Worm (Caenorhabditis elegans) whole organism, early embryonic: Measurements from ENCODE around the gene F54D8.6.

Experiments
- B0310.2 ChIP-seq: sonication (generic microtip); optimal IDR thresholded peaks from 2 replicates; lab custom pipeline; 2016; ENCODE audit warnings: mild to moderate bottlenecking, missing genetic modification characterization, missing compliant biosample characterization
- F13C5.2 ChIP-seq: sonication (generic microtip); optimal IDR thresholded peaks from 2 replicates; lab custom pipeline; 2017; ENCODE audit warnings: mild to moderate bottlenecking, missing genetic modification characterization, inconsistent platforms, missing compliant biosample characterization
- aly-1 ChIP-seq: sonication (generic microtip); optimal IDR thresholded peaks from 2 replicates; lab custom pipeline; 2016; ENCODE audit warnings: missing genetic modification characterization, missing compliant biosample characterization
- ama-1 ChIP-seq: fragments of 150-350 bp; optimal IDR thresholded peaks from 2 replicates; lab custom pipeline; 2014
- ceh-13 ChIP-seq: fragments of 200-800 bp; sonication (Bioruptor generic); optimal IDR thresholded peaks from 2 replicates; lab custom pipeline; 2018; ENCODE audit warnings: mild to moderate bottlenecking, missing genetic modification characterization, missing compliant biosample characterization
- ceh-36 ChIP-seq: sonication (generic microtip); optimal IDR thresholded peaks from 2 replicates; lab custom pipeline; 2016; ENCODE audit warnings: missing genetic modification characterization, inconsistent platforms, missing compliant biosample characterization
- ets-7 ChIP-seq: sonication (generic microtip); optimal IDR thresholded peaks from 2 replicates; lab custom pipeline; 2016; ENCODE audit warnings: missing genotype, missing genetic modification characterization, missing compliant biosample characterization
- flt-1 ChIP-seq: fragments of 200-800 bp; sonication (Bioruptor generic); IDR thresholded peaks from 2 replicates; pipeline ENCODE4 v1.3.6; 2022; ENCODE audit warnings: missing genetic modification characterization, missing compliant biosample characterization
- hmbx-1 ChIP-seq: sonication (generic microtip); optimal IDR thresholded peaks from 2 replicates; lab custom pipeline; 2016; ENCODE audit warnings: mild to moderate bottlenecking, missing genetic modification characterization, missing compliant biosample characterization
- hmg-4 ChIP-seq: fragments of 200-800 bp; sonication (Bioruptor generic); optimal IDR thresholded peaks from 2 replicates; lab custom pipeline; 2018; ENCODE audit warnings: mild to moderate bottlenecking, missing genetic modification characterization, missing compliant biosample characterization
- hnd-1 ChIP-seq: sonication (generic microtip); optimal IDR thresholded peaks from 2 replicates; lab custom pipeline; 2016; ENCODE audit warnings: missing genetic modification characterization, missing compliant biosample characterization
- pes-1 ChIP-seq: fragments of 200-800 bp; sonication (Bioruptor generic); IDR thresholded peaks from 2 replicates; pipeline ENCODE4 v1.3.6; 2022; ENCODE audit warnings: missing genetic modification reagents, missing genetic modification characterization, missing compliant biosample characterization
- scrt-1 ChIP-seq: fragments of 200-800 bp; sonication (Bioruptor generic); IDR thresholded peaks from 2 replicates; pipeline ENCODE4 v1.3.6; 2022; ENCODE audit warnings: missing genetic modification characterization, missing compliant biosample characterization
- sea-1 ChIP-seq: fragments of 200-800 bp; sonication (Bioruptor generic); conservative IDR thresholded peaks from 2 replicates; pipeline ENCODE4 v1.3.6; 2022; ENCODE audit warnings: missing genetic modification characterization, missing compliant biosample characterization
- tbx-11 ChIP-seq: fragments of 200-800 bp; sonication (Bioruptor generic); IDR thresholded peaks from 2 replicates; pipeline ENCODE4 v1.3.6; 2022; ENCODE audit warnings: missing genetic modification characterization, missing compliant biosample characterization
- tbx-37 ChIP-seq: fragments of 200-800 bp; sonication (Bioruptor generic); conservative IDR thresholded peaks from 2 replicates; pipeline ENCODE4 v1.3.6; 2022; ENCODE audit warnings: missing genetic modification reagents, missing genetic modification characterization, missing compliant biosample characterization
- tra-4 ChIP-seq: sonication (generic microtip); optimal IDR thresholded peaks from 2 replicates; lab custom pipeline; 2017; ENCODE audit warnings: missing genetic modification characterization, missing compliant biosample characterization

The F54D8.6 gene

ce11 chrIII:5144169-5144568, 41.4 kb downstream of the F54D8.6 start:
- TF ChIP-seq flt-1 (GFP tag; lab: Robert Waterston, UW) (no peak), hmg-4 (no peak)

ce11 chrIII:5145874-5146273, 43.1 kb downstream of the F54D8.6 start:
- TF ChIP-seq aly-1 (tag; lab: Kevin White, UChicago) (no peak), sea-1 (GFP tag; lab: Robert Waterston, UW) (no peak), tra-4 (tag; lab: Kevin White, UChicago) (no peak), ceh-13 (no peak), tbx-11 (GFP tag; lab: Robert Waterston, UW) (no peak), tbx-37 (GFP tag; lab: Robert Waterston, UW) (no peak), pes-1 (GFP tag; lab: Robert Waterston, UW) (no peak), hmbx-1 (tag; lab: Kevin White, UChicago) (no peak), flt-1 (GFP tag; lab: Robert Waterston, UW) (no peak), ceh-36 (tag; lab: Kevin White, UChicago) (no peak), hmg-4 (no peak), F13C5.2 (tag; lab: Kevin White, UChicago) (no peak), hnd-1 (no peak), ama-1 (no peak), scrt-1 (no peak), B0310.2 (tag; lab: Kevin White, UChicago) (no peak), ets-7 (tag; lab: Kevin White, UChicago) (no peak)

- TF ChIP-seq tra-4 (tag; lab: Kevin White, UChicago) (no peak), tbx-11 (GFP tag; lab: Robert Waterston, UW) (no peak), hmbx-1 (tag; lab: Kevin White, UChicago) (no peak), ama-1 (no peak)
Measured at ce11 chrIII:5146749-5147148, 44.0 kb downstream of the F54D8.6 start.

ce11 chrIII:5147445-5147844, 44.7 kb downstream of the F54D8.6 start:
- TF ChIP-seq tbx-11 (GFP tag; lab: Robert Waterston, UW), result no peak
- no peak for TF ChIP-seq aly-1 (tag; lab: Kevin White, UChicago)
- no peak for TF ChIP-seq pes-1 (GFP tag; lab: Robert Waterston, UW)
- no peak for TF ChIP-seq B0310.2 (tag; lab: Kevin White, UChicago)
- no peak for TF ChIP-seq flt-1 (GFP tag; lab: Robert Waterston, UW)
- no peak for TF ChIP-seq F13C5.2 (tag; lab: Kevin White, UChicago)
- TF ChIP-seq tra-4 (tag; lab: Kevin White, UChicago), result no peak
- TF ChIP-seq ceh-13, result no peak
- no peak for TF ChIP-seq sea-1 (GFP tag; lab: Robert Waterston, UW)
- TF ChIP-seq ama-1, result no peak
- no peak for TF ChIP-seq hmbx-1 (tag; lab: Kevin White, UChicago)
- no peak for TF ChIP-seq scrt-1
- no peak for TF ChIP-seq ceh-36 (tag; lab: Kevin White, UChicago)

ce11 chrIII:5149478-5149877, 46.7 kb downstream of the F54D8.6 start, which contains the start of gene Y54H5A.2:
Gene Y54H5A.2, minus strand, starts transcription at chrIII:5149578.
- TF ChIP-seq tra-4 (tag; lab: Kevin White, UChicago) (no peak), sea-1 (GFP tag; lab: Robert Waterston, UW) (no peak), ets-7 (tag; lab: Kevin White, UChicago) (no peak), hmg-4 (no peak), ceh-13 (no peak), tbx-11 (GFP tag; lab: Robert Waterston, UW) (no peak), hmbx-1 (tag; lab: Kevin White, UChicago) (no peak), tbx-37 (GFP tag; lab: Robert Waterston, UW) (no peak), hnd-1 (no peak), aly-1 (tag; lab: Kevin White, UChicago) (no peak), pes-1 (GFP tag; lab: Robert Waterston, UW) (no peak), flt-1 (GFP tag; lab: Robert Waterston, UW) (no peak), B0310.2 (tag; lab: Kevin White, UChicago) (no peak), scrt-1 (no peak), ama-1 (no peak), ceh-36 (tag; lab: Kevin White, UChicago) (no peak), F13C5.2 (tag; lab: Kevin White, UChicago) (no peak)

ce11 chrIII:5150012-5150411, 47.2 kb downstream of the F54D8.6 start:
- no peak for TF ChIP-seq hnd-1
- TF ChIP-seq aly-1 (tag; lab: Kevin White, UChicago), result no peak
- no peak for TF ChIP-seq ama-1
- TF ChIP-seq ets-7 (tag; lab: Kevin White, UChicago), result no peak
- TF ChIP-seq F13C5.2 (tag; lab: Kevin White, UChicago), result no peak
- no peak for TF ChIP-seq ceh-13
- TF ChIP-seq flt-1 (GFP tag; lab: Robert Waterston, UW), result no peak
- no peak for TF ChIP-seq pes-1 (GFP tag; lab: Robert Waterston, UW)
- TF ChIP-seq scrt-1, result no peak
- no peak for TF ChIP-seq sea-1 (GFP tag; lab: Robert Waterston, UW)
- no peak for TF ChIP-seq tra-4 (tag; lab: Kevin White, UChicago)

- no peak for TF ChIP-seq sea-1 (GFP tag; lab: Robert Waterston, UW)
- TF ChIP-seq tra-4 (tag; lab: Kevin White, UChicago), result no peak
- TF ChIP-seq scrt-1, result no peak
- TF ChIP-seq tbx-11 (GFP tag; lab: Robert Waterston, UW), result no peak
- TF ChIP-seq hmbx-1 (tag; lab: Kevin White, UChicago), result no peak
- TF ChIP-seq pes-1 (GFP tag; lab: Robert Waterston, UW), result no peak
- no peak for TF ChIP-seq F13C5.2 (tag; lab: Kevin White, UChicago)
- TF ChIP-seq ama-1, result no peak
- TF ChIP-seq flt-1 (GFP tag; lab: Robert Waterston, UW), result no peak
- TF ChIP-seq tbx-37 (GFP tag; lab: Robert Waterston, UW), result no peak
- no peak for TF ChIP-seq B0310.2 (tag; lab: Kevin White, UChicago)
- no peak for TF ChIP-seq hnd-1
- no peak for TF ChIP-seq hmg-4
- no peak for TF ChIP-seq ceh-13
- no peak for TF ChIP-seq ceh-36 (tag; lab: Kevin White, UChicago)
- TF ChIP-seq aly-1 (tag; lab: Kevin White, UChicago), result no peak
- TF ChIP-seq ets-7 (tag; lab: Kevin White, UChicago), result no peak
Measured at ce11 chrIII:5150980-5151379, 48.2 kb downstream of the F54D8.6 start.
